Worm (Caenorhabditis elegans): Measurements from ENCODE around the gene F54D12.9.

DNA sequence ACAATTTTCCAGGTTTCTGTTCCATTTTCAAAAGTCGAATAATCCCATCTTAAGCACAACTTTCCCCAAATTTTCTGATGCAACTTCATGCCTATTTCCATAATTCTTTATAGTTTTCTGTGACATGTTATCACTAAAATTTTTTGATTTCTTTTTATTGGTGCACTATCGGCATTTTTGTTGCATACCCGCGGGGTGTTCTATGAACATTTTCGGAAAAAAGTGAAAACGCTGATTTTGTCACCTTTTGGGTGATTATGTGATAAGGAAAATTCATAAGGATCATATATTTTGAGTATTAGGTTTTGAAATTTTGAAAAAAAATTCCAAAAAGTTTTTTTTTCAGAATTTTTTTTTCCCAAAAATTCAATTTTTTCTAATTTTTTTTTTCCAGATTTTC is 5.0 kb upstream of the F54D12.9 start, which contains the start of gene aat-7:
- TF ChIP-seq skn-1 (tag; optimal IDR thresholded peaks at IDR 0.05) (no peak), aly-2 (tag; optimal IDR thresholded peaks at IDR 0.05) (no peak), unc-62 (GFP tag; optimal IDR thresholded peaks at IDR 0.05) (no peak), snpc-4 (tag; optimal IDR thresholded peaks at IDR 0.05) (no peak), nhr-237 (tag; optimal IDR thresholded peaks at IDR 0.05) (no peak), mdl-1 (tag; optimal IDR thresholded peaks at IDR 0.05) (no peak)

Measured in whole organism, L2 larva.